Fruit fly (Drosophila melanogaster) whole organism, embryonic: ENCODE measurements around the gene CG1910.

Source experiments
- Awh ChIP-seq: fragments of 200-800 bp; sonication (Bioruptor generic); IDR thresholded peaks from 2 replicates; pipeline ENCODE4, ENCODE4 v1.3.6; 2022; ENCODE audit warnings: missing biosample characterization, missing genetic modification characterization
- Blimp-1 ChIP-seq: fragments of 200-800 bp; sonication (Bioruptor generic); optimal IDR thresholded peaks from 3 replicates; lab custom pipeline; 2018; ENCODE audit warnings: missing biosample characterization, missing genetic modification characterization, mild to moderate bottlenecking, moderate library complexity, missing genetic modification reagents
- CG10979 ChIP-seq: fragments of 200-800 bp; sonication (Bioruptor generic); optimal IDR thresholded peaks from 2 replicates; lab custom pipeline; 2018; ENCODE audit warnings: missing biosample characterization, mild to moderate bottlenecking, missing genetic modification characterization, moderate library complexity
- CG11504 ChIP-seq: fragments of 200-800 bp; sonication (Bioruptor generic); optimal IDR thresholded peaks from 3 replicates; lab custom pipeline; 2019; ENCODE audit warnings: missing biosample characterization, mild to moderate bottlenecking, missing genetic modification characterization, moderate library complexity
- CG15479 ChIP-seq: fragments of 200-800 bp; sonication (Bioruptor generic); optimal IDR thresholded peaks from 3 replicates; lab custom pipeline; 2019; ENCODE audit warnings: missing biosample characterization, mild to moderate bottlenecking, missing genetic modification characterization, moderate library complexity
- CG1603 ChIP-seq: fragments of 200-800 bp; sonication (Bioruptor generic); optimal IDR thresholded peaks from 2 replicates; lab custom pipeline; 2019; ENCODE audit warnings: missing biosample characterization, mild to moderate bottlenecking, missing genetic modification characterization, moderate library complexity
- CG16813 ChIP-seq: fragments of 200-800 bp; sonication (Bioruptor generic); IDR thresholded peaks from 3 replicates; pipeline ENCODE4 v1.3.6; 2022; ENCODE audit warnings: missing biosample characterization, missing genetic modification characterization; ENCODE audit not compliant: partially characterized antibody
- CG17359 ChIP-seq: fragments of 200-800 bp; sonication (Bioruptor generic); optimal IDR thresholded peaks from 3 replicates; lab custom pipeline; 2018; ENCODE audit warnings: missing biosample characterization, mild to moderate bottlenecking, missing genetic modification characterization, moderate library complexity
- CG6254 ChIP-seq: fragments of 200-800 bp; sonication (Bioruptor generic); optimal IDR thresholded peaks from 3 replicates; lab custom pipeline; 2017; ENCODE audit warnings: mild to moderate bottlenecking, missing biosample characterization, missing genetic modification reagents, missing genetic modification characterization
- CG9215 ChIP-seq: fragments of 200-800 bp; sonication (Bioruptor generic); IDR thresholded peaks from 2 replicates; pipeline ENCODE4 v1.3.6; 2022; ENCODE audit warnings: missing biosample characterization, missing genetic modification characterization
- CG9727 ChIP-seq: fragments of 200-800 bp; sonication (Bioruptor generic); optimal IDR thresholded peaks from 3 replicates; lab custom pipeline; 2017; ENCODE audit warnings: missing biosample characterization, mild to moderate bottlenecking, missing genetic modification characterization
- CHES-1-like ChIP-seq: fragments of 200-800 bp; sonication (Bioruptor generic); optimal IDR thresholded peaks from 2 replicates; lab custom pipeline; 2016; ENCODE audit warnings: missing biosample characterization, missing genetic modification characterization
- Deaf1 ChIP-seq: fragments of 200-800 bp; optimal IDR thresholded peaks from 3 replicates; lab custom pipeline; 2019; ENCODE audit warnings: missing biosample characterization, mild to moderate bottlenecking, missing genetic modification characterization, moderate library complexity
- Drgx ChIP-seq: fragments of 200-800 bp; sonication (Bioruptor generic); IDR thresholded peaks from 2 replicates; pipeline ENCODE4 v1.3.6; 2022; ENCODE audit warnings: missing biosample characterization, missing genetic modification characterization
- Elba2 ChIP-seq: fragments of 200-800 bp; sonication (Bioruptor generic); optimal IDR thresholded peaks from 3 replicates; lab custom pipeline; 2016; ENCODE audit warnings: missing biosample characterization, missing genetic modification characterization
- Ets65A ChIP-seq: fragments of 200-800 bp; sonication (Bioruptor generic); peaks from one replicate; lab custom pipeline; 2016; ENCODE audit warnings: missing biosample characterization, missing genetic modification characterization
- Mrtf ChIP-seq: fragments of 200-800 bp; sonication (Bioruptor generic); IDR thresholded peaks from 3 replicates; pipeline ENCODE4 v1.3.6; 2022; ENCODE audit warnings: missing biosample characterization, missing genetic modification characterization
- NC2α ChIP-seq: fragments of 200-800 bp; sonication (Bioruptor generic); optimal IDR thresholded peaks from 2 replicates; lab custom pipeline; 2016; ENCODE audit warnings: missing biosample characterization, missing genetic modification characterization
- Nf-YA ChIP-seq: fragments of 200-800 bp; sonication (Bioruptor generic); IDR thresholded peaks from 2 replicates; pipeline ENCODE4 v1.3.6; 2022; ENCODE audit warnings: missing biosample characterization, missing genetic modification characterization
- Opbp ChIP-seq: fragments of 200-800 bp; sonication (Bioruptor generic); IDR thresholded peaks from 3 replicates; pipeline ENCODE4 v1.3.6; 2022; ENCODE audit warnings: missing biosample characterization, missing genetic modification characterization; ENCODE audit not compliant: partially characterized antibody
- Pdp1 ChIP-seq, 2 experiments: fragments of 200-800 bp; sonication (Bioruptor generic); optimal IDR thresholded peaks; 3 replicates each; lab custom pipeline; 2016; ENCODE audit warnings: missing biosample characterization in 2 of 2, missing genetic modification characterization in 2 of 2, mild to moderate bottlenecking in 1 of 2, moderate library complexity in 1 of 2
- Sox102F ChIP-seq: fragments of 200-800 bp; sonication (Bioruptor generic); optimal IDR thresholded peaks from 2 replicates; lab custom pipeline; 2018; ENCODE audit warnings: missing biosample characterization, mild to moderate bottlenecking, missing genetic modification characterization, moderate library complexity
- al ChIP-seq: fragments of 200-800 bp; sonication (Bioruptor generic); IDR thresholded peaks from 2 replicates; pipeline ENCODE4 v1.3.6; 2022; ENCODE audit warnings: missing biosample characterization, missing genetic modification characterization
- bowl ChIP-seq: fragments of 200-800 bp; sonication (Bioruptor generic); IDR thresholded peaks from 2 replicates; pipeline ENCODE4 v1.3.6; 2022; ENCODE audit warnings: missing biosample characterization, missing genetic modification characterization
- chinmo ChIP-seq: fragments of 200-800 bp; sonication (Bioruptor generic); IDR thresholded peaks from 4 replicates; pipeline ENCODE4 v1.3.6; 2022; ENCODE audit warnings: missing biosample characterization, missing genetic modification characterization; ENCODE audit not compliant: partially characterized antibody
- corto ChIP-seq: fragments of 200-800 bp; sonication (Bioruptor generic); optimal IDR thresholded peaks from 2 replicates; lab custom pipeline; 2016; ENCODE audit warnings: missing biosample characterization, mild to moderate bottlenecking, missing genetic modification characterization, moderate library complexity
- cwo ChIP-seq: fragments of 200-800 bp; sonication (Bioruptor generic); optimal IDR thresholded peaks from 3 replicates; lab custom pipeline; 2017; ENCODE audit warnings: missing biosample characterization, missing genetic modification characterization, mild to moderate bottlenecking, moderate library complexity, missing genetic modification reagents
- dmrt99B ChIP-seq: fragments of 200-800 bp; sonication (Bioruptor generic); optimal IDR thresholded peaks from 2 replicates; lab custom pipeline; 2018; ENCODE audit warnings: missing biosample characterization, mild to moderate bottlenecking, missing genetic modification characterization, moderate library complexity
- dysf ChIP-seq: fragments of 200-800 bp; sonication (Bioruptor generic); IDR thresholded peaks from 3 replicates; pipeline ENCODE4 v1.3.6; 2022; ENCODE audit warnings: missing biosample characterization, missing genetic modification characterization
- esg ChIP-seq: fragments of 200-800 bp; sonication (Bioruptor generic); conservative IDR thresholded peaks from 2 replicates; pipeline ENCODE4 v1.3.6; 2022; ENCODE audit warnings: missing biosample characterization, missing genetic modification characterization
- jigr1 ChIP-seq: fragments of 200-800 bp; sonication (Bioruptor generic); IDR thresholded peaks from 3 replicates; pipeline ENCODE4 v1.3.6; 2022; ENCODE audit warnings: missing biosample characterization, missing genetic modification characterization
- nom ChIP-seq: fragments of 200-800 bp; sonication (Bioruptor generic); optimal IDR thresholded peaks from 2 replicates; lab custom pipeline; 2017; ENCODE audit warnings: missing biosample characterization, missing genetic modification characterization, mild to moderate bottlenecking, moderate library complexity, missing genetic modification reagents
- phol ChIP-seq: fragments of 200-800 bp; sonication (Bioruptor generic); optimal IDR thresholded peaks from 3 replicates; lab custom pipeline; 2018; ENCODE audit warnings: missing biosample characterization, mild to moderate bottlenecking, missing genetic modification characterization, moderate library complexity
- pnt ChIP-seq: fragments of 200-800 bp; sonication (Bioruptor generic); optimal IDR thresholded peaks from 3 replicates; lab custom pipeline; 2016; ENCODE audit warnings: missing biosample characterization, missing genetic modification characterization
- repo ChIP-seq: fragments of 200-800 bp; sonication (Bioruptor generic); optimal IDR thresholded peaks from 2 replicates; lab custom pipeline; 2016; ENCODE audit warnings: missing biosample characterization, missing genetic modification characterization
- unc-4 ChIP-seq: fragments of 200-800 bp; sonication (Bioruptor generic); IDR thresholded peaks from 2 replicates; pipeline ENCODE4 v1.3.6; 2022; ENCODE audit warnings: missing biosample characterization, missing genetic modification characterization; ENCODE audit not compliant: partially characterized antibody
- vnd ChIP-seq: fragments of 200-800 bp; sonication (Bioruptor generic); IDR thresholded peaks from 3 replicates; pipeline ENCODE4 v1.3.6; 2022; ENCODE audit warnings: missing biosample characterization, missing genetic modification characterization; ENCODE audit not compliant: partially characterized antibody
- z ChIP-seq: fragments of 200-800 bp; sonication (Bioruptor generic); IDR thresholded peaks from 3 replicates; pipeline ENCODE4 v1.3.6; 2022; ENCODE audit warnings: missing biosample characterization, missing genetic modification characterization

Gene CG1910

DNA sequence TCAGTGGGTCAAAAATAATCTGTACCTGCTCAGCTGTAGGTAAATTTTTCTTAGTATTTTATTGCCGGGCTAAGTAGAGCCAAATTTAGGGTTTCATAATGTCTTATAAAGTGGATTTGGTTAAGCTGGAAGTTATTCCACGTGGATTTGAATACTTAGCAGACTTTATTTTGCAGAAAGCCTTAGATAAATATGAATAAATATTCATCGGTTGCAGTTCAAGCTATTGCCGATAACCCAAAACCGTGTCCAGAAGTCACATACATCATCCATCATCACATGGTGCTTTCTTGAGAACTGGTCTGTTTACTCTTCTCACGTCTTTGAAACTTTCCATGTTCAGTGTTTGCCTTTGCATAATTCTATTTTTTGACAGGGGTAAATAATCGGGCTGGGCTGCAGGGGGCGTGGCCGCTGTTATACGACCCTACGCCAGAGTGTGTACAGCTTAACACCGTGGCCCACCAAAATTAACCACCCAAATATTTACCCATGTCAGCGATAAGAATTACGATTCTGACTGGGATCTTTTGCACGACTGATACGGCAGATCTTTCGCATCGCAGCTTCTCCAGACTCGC lies 11.2 kb downstream of the CG1910 start, which contains the start of gene CG2187 (continued):
- no peak for TF ChIP-seq CG16813 (GFP tag; lab: Robert Waterston, UW)
- no peak for TF ChIP-seq cwo
- no peak for TF ChIP-seq chinmo (GFP tag; lab: Robert Waterston, UW)
- TF ChIP-seq CG6254 (GFP tag; lab: Kevin White, UChicago), result no peak
- no peak for TF ChIP-seq esg (GFP tag; lab: Robert Waterston, UW)
- no peak for TF ChIP-seq Nf-YA (GFP tag; lab: Robert Waterston, UW)
- TF ChIP-seq bowl (GFP tag; lab: Robert Waterston, UW), result no peak

DNA sequence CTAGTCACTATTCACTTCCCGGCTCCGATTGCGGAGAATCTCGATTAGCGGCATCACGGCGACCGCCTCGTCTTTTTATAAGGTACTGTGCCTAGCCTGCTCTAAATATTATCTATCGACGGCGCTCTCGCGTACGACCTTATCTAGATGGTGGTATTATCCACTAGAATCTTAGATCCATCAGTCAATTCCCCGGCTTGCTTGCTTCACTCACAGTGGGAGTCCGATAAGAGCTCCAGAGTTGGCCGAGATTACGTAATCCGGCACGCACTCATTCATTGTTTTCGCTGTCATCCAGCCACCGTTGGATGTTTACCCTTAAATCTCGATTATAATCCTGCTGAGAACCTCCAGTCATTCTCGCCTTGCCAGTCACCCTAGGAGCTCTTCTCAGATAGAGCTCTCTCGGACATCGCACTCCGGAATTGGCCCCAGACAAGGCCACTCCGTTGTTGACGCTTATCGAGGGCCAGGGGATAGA lies 14.1 kb downstream of the CG1910 start, which contains the start of gene Smvt:
Gene Smvt (minus strand): TSS at position 51 of the 481 bp plus-strand sequence.
- TF ChIP-seq CG9727 (GFP tag; lab: Kevin White, UChicago) (no peak), Pdp1 (GFP tag; optimal IDR thresholded peaks at IDR 0.05; lab: Kevin White, UChicago) (peak in 1 of 2 experiments; percentile 80), vnd (GFP tag; lab: Robert Waterston, UW) (0 out of 3 replicates have a peak, but pooled peaks have one; percentile 16), CG9215 (GFP tag; lab: Robert Waterston, UW) (no peak), Opbp (GFP tag; lab: Robert Waterston, UW) (no peak), unc-4 (GFP tag; lab: Robert Waterston, UW) (no peak), repo (GFP tag; lab: Kevin White, UChicago) (no peak), CG15479 (peak; percentile 10)

DNA sequence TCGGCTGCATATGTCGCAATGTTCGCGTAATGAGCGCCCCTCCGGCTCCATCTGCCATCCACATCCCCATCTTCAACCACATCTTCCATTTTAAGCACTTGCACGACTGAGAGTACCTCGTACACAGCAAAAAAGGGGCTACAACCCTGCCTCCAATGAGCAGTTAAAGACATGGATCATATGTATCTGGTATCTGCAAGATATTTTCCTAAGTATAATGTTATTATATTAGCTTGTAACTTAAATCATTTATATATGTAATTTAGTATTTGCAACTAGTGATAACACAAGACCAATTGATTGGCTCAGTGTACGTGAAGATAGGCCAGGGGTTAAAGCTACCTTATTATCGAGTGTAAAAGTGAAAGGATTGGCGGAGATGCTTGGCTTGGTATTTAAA lies 15.2 kb downstream of the CG1910 start:
- TF ChIP-seq Awh (GFP tag; lab: Robert Waterston, UW), result no peak
- TF ChIP-seq dysf (GFP tag; lab: Robert Waterston, UW), result 0 out of 3 replicates have a peak, but pooled peaks have one; percentile 30
- no peak for TF ChIP-seq corto (GFP tag; lab: Kevin White, UChicago)
- peak; percentile 7 for TF ChIP-seq Sox102F (GFP tag; lab: Kevin White, UChicago)
- TF ChIP-seq Drgx (GFP tag; lab: Robert Waterston, UW), result peak; percentile 73
- TF ChIP-seq Mrtf (GFP tag; lab: Robert Waterston, UW), result no peak
- TF ChIP-seq dmrt99B, result peak; percentile 29
- TF ChIP-seq CG11504 (tag; lab: Kevin White, UChicago), result peak; percentile 25
- TF ChIP-seq CG10979, result peak; percentile 12
- TF ChIP-seq nom (GFP tag; lab: Kevin White, UChicago), result peak; percentile 40
- TF ChIP-seq CG17359, result peak; percentile 3
- peak; percentile 5 for TF ChIP-seq phol (tag; lab: Kevin White, UChicago)
- TF ChIP-seq jigr1, result no peak
- peak; percentile 38 for TF ChIP-seq Ets65A (GFP tag; lab: Kevin White, UChicago)
- peak; percentile 45 for TF ChIP-seq Blimp-1
- TF ChIP-seq CG1603 (tag; lab: Kevin White, UChicago), result peak; percentile 30
- TF ChIP-seq NC2α (GFP tag; lab: Kevin White, UChicago), result no peak

DNA sequence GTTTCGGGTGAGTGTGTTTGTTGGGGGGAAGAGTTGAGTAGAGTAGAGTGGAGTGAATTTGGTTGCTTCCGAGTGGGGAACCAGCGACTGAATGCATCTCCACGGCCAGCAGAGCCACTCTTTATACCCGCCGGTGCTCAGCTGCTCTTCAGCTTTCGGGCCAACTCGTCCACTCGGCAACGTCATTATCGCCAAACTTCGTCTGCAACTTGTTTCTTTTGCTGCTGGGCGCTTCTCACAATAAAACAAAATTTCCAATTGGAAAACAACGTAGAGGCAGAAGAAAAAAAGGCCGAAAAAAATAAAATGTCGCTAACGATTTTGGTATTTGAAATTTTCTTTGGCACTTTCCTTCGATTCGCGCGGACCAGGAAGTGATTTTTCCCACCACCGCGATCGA lies 17.2 kb downstream of the CG1910 start, which contains the start of gene CG2150:
Gene CG2150 (minus strand): TSS at position 101 of the 400 bp plus-strand sequence.
- no peak for TF ChIP-seq al
- TF ChIP-seq Elba2, result no peak
- TF ChIP-seq CHES-1-like (GFP tag; lab: Kevin White, UChicago), result no peak
- no peak for TF ChIP-seq pnt (GFP tag; lab: Kevin White, UChicago)
- TF ChIP-seq Deaf1, result peak; percentile 55
- TF ChIP-seq z (GFP tag; lab: Robert Waterston, UW), result peak; percentile 45; the same call in 1 of the 3 replicates
